Worm (Caenorhabditis elegans): ENCODE data around the gene pals-17.

DNA sequence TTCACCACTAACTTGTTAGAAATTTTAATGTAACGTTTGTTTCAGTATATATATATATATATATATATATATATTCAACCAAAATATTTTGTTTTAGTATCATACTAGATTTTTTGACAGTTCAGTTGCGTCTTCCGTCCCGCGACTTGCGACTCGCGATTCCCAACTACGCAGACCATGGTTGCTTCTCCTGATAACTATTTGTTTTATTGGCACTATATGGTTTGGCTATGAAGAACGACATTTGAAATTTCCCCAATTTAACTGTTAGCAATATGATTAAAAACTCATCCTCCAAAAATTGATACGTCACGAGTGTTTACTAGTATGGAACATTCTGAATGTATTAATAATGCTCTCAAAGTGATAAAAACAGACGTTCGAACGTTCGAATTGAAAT lies 7.0 kb downstream of the pals-17 start:
- TF ChIP-seq jun-1 (tag; optimal IDR thresholded peaks at IDR 0.05) (no peak), egl-27 (tag; optimal IDR thresholded peaks at IDR 0.05) (no peak), unc-39 (tag; optimal IDR thresholded peaks at IDR 0.05) (no peak), unc-62 (GFP tag; optimal IDR thresholded peaks at IDR 0.05) (no peak), ztf-4 (tag; optimal IDR thresholded peaks at IDR 0.05) (no peak), nfya-1 (tag; optimal IDR thresholded peaks at IDR 0.05; ENCODE audit: insufficient read depth) (no peak), pha-4 (tag; optimal IDR thresholded peaks at IDR 0.05) (no peak), elt-3 (tag; optimal IDR thresholded peaks at IDR 0.05) (no peak), nhr-28 (tag; optimal IDR thresholded peaks at IDR 0.05) (no peak), ama-1 (optimal IDR thresholded peaks at IDR 0.05) (no peak), ZK546.5 (tag; optimal IDR thresholded peaks at IDR 0.05) (no peak), nhr-76 (tag; optimal IDR thresholded peaks at IDR 0.05) (no peak), skn-1 (tag; optimal IDR thresholded peaks at IDR 0.05) (no peak)
